Fruit fly (Drosophila melanogaster) whole organism, embryonic: Measurements from ENCODE around the gene alpha-PheRS.

Experiments used
- Atf-2 ChIP-seq: fragments of 200-800 bp; sonication (Bioruptor generic); optimal IDR thresholded peaks from 2 replicates; lab custom pipeline; 2016; ENCODE audit warnings: missing biosample characterization, missing genetic modification characterization
- CG10431 ChIP-seq: fragments of 200-800 bp; sonication (Bioruptor generic); optimal IDR thresholded peaks from 3 replicates; lab custom pipeline; 2018; ENCODE audit warnings: missing biosample characterization, mild to moderate bottlenecking, missing genetic modification characterization
- CG11093 ChIP-seq: fragments of 200-800 bp; sonication (Bioruptor generic); IDR thresholded peaks from 3 replicates; pipeline ENCODE4 v1.3.6; 2022; ENCODE audit warnings: missing biosample characterization, missing genetic modification characterization
- CG12071 ChIP-seq: fragments of 200-800 bp; sonication (Bioruptor generic); optimal IDR thresholded peaks from 3 replicates; lab custom pipeline; 2018; ENCODE audit warnings: missing biosample characterization, mild to moderate bottlenecking, missing genetic modification characterization
- CG12659 ChIP-seq: fragments of 200-800 bp; sonication (Bioruptor generic); optimal IDR thresholded peaks from 3 replicates; lab custom pipeline; 2017; ENCODE audit warnings: mild to moderate bottlenecking, missing biosample characterization, missing genetic modification reagents, missing genetic modification characterization
- CG13775 ChIP-seq: fragments of 200-800 bp; sonication (Bioruptor generic); optimal IDR thresholded peaks from 3 replicates; lab custom pipeline; 2017; ENCODE audit warnings: missing biosample characterization, mild to moderate bottlenecking, missing genetic modification characterization
- CG15696 ChIP-seq: fragments of 200-800 bp; sonication (Bioruptor generic); optimal IDR thresholded peaks from 2 replicates; lab custom pipeline; 2019; ENCODE audit warnings: missing biosample characterization, mild to moderate bottlenecking, missing genetic modification characterization, moderate library complexity
- CG1603 ChIP-seq: fragments of 200-800 bp; sonication (Bioruptor generic); optimal IDR thresholded peaks from 2 replicates; lab custom pipeline; 2019; ENCODE audit warnings: missing biosample characterization, mild to moderate bottlenecking, missing genetic modification characterization, moderate library complexity
- CG17612 ChIP-seq: fragments of 200-800 bp; sonication (Bioruptor generic); IDR thresholded peaks from 2 replicates; pipeline ENCODE4 v1.3.6; 2022; ENCODE audit warnings: missing biosample characterization, missing genetic modification characterization
- CG2116 ChIP-seq: fragments of 200-800 bp; sonication (Bioruptor generic); optimal IDR thresholded peaks from 3 replicates; lab custom pipeline; 2018; ENCODE audit warnings: missing biosample characterization, mild to moderate bottlenecking, missing genetic modification characterization
- CG2889 ChIP-seq: fragments of 200-800 bp; sonication (Bioruptor generic); IDR thresholded peaks from 3 replicates; pipeline ENCODE4 v1.3.6; 2022; ENCODE audit warnings: missing biosample characterization, missing genetic modification characterization
- CG3163 ChIP-seq: fragments of 200-800 bp; sonication (Bioruptor generic); optimal IDR thresholded peaks from 3 replicates; lab custom pipeline; 2016; ENCODE audit warnings: missing biosample characterization, missing genetic modification characterization
- CG33213 ChIP-seq: fragments of 200-800 bp; sonication (Bioruptor generic); optimal IDR thresholded peaks from 3 replicates; lab custom pipeline; 2016; ENCODE audit warnings: missing biosample characterization, missing genetic modification characterization
- CG3726 ChIP-seq: fragments of 200-800 bp; sonication (Bioruptor generic); IDR thresholded peaks from 3 replicates; pipeline ENCODE4, ENCODE4 v1.3.6; 2022; ENCODE audit warnings: missing biosample characterization, missing genetic modification characterization
- CG4282 ChIP-seq: fragments of 200-800 bp; sonication (Bioruptor generic); optimal IDR thresholded peaks from 2 replicates; lab custom pipeline; 2016; ENCODE audit warnings: missing biosample characterization, missing genetic modification characterization
- CG4404 ChIP-seq: fragments of 200-800 bp; sonication (Bioruptor generic); IDR thresholded peaks from 2 replicates; pipeline ENCODE4 v1.3.6; 2022; ENCODE audit warnings: missing biosample characterization, missing genetic modification characterization
- CG4617 ChIP-seq: fragments of 200-800 bp; sonication (Bioruptor generic); optimal IDR thresholded peaks from 3 replicates; lab custom pipeline; 2016; ENCODE audit warnings: missing biosample characterization, missing genetic modification characterization, borderline replicate concordance
- CG6765 ChIP-seq: fragments of 200-800 bp; sonication (Bioruptor generic); optimal IDR thresholded peaks from 3 replicates; lab custom pipeline; 2017; ENCODE audit warnings: missing biosample characterization, mild to moderate bottlenecking, missing genetic modification characterization
- CG7745 ChIP-seq: fragments of 200-800 bp; sonication (Bioruptor generic); optimal IDR thresholded peaks from 2 replicates; lab custom pipeline; 2018; ENCODE audit warnings: missing biosample characterization, mild to moderate bottlenecking, missing genetic modification characterization, moderate library complexity
- CG7839 ChIP-seq: fragments of 200-800 bp; sonication (Bioruptor generic); optimal IDR thresholded peaks from 3 replicates; lab custom pipeline; 2018; ENCODE audit warnings: missing biosample characterization, mild to moderate bottlenecking, missing genetic modification characterization, moderate library complexity
- CG8388 ChIP-seq: fragments of 200-800 bp; sonication (Bioruptor generic); optimal IDR thresholded peaks from 2 replicates; lab custom pipeline; 2019; ENCODE audit warnings: missing biosample characterization, mild to moderate bottlenecking, missing genetic modification characterization, moderate library complexity
- Hr39 ChIP-seq: fragments of >200 bp; optimal IDR thresholded peaks from 2 replicates; lab custom pipeline; 2017
- Kr ChIP-seq: fragments of 200-800 bp; sonication (Bioruptor generic); optimal IDR thresholded peaks from 2 replicates; lab custom pipeline; 2017; ENCODE audit warnings: missing biosample characterization, mild to moderate bottlenecking, missing genetic modification characterization
- MESR4 ChIP-seq: fragments of 200-800 bp; sonication (Bioruptor generic); optimal IDR thresholded peaks from 2 replicates; lab custom pipeline; 2018; ENCODE audit warnings: missing biosample characterization, mild to moderate bottlenecking, missing genetic modification characterization, moderate library complexity
- Oaz ChIP-seq: fragments of 200-800 bp; sonication (Bioruptor generic); IDR thresholded peaks from 2 replicates; pipeline ENCODE4 v1.3.6; 2022; ENCODE audit warnings: missing biosample characterization, missing genetic modification characterization
- Opbp ChIP-seq: fragments of 200-800 bp; sonication (Bioruptor generic); IDR thresholded peaks from 3 replicates; pipeline ENCODE4 v1.3.6; 2022; ENCODE audit warnings: missing biosample characterization, missing genetic modification characterization; ENCODE audit not compliant: partially characterized antibody
- Ptx1 ChIP-seq: fragments of 200-800 bp; sonication (Bioruptor generic); IDR thresholded peaks from 2 replicates; pipeline ENCODE4 v1.3.6; 2022; ENCODE audit warnings: missing biosample characterization, missing genetic modification characterization
- Sin3A ChIP-seq: fragments of >200 bp; optimal IDR thresholded peaks from 2 replicates; lab custom pipeline; 2018
- al ChIP-seq: fragments of 200-800 bp; sonication (Bioruptor generic); IDR thresholded peaks from 2 replicates; pipeline ENCODE4 v1.3.6; 2022; ENCODE audit warnings: missing biosample characterization, missing genetic modification characterization
- amos ChIP-seq: fragments of 200-800 bp; sonication (Bioruptor generic); IDR thresholded peaks from 2 replicates; pipeline ENCODE4 v1.3.6; 2022; ENCODE audit warnings: missing biosample characterization, missing genetic modification characterization; ENCODE audit not compliant: partially characterized antibody
- ase ChIP-seq: fragments of 200-800 bp; sonication (Bioruptor generic); IDR thresholded peaks from 3 replicates; pipeline ENCODE4 v1.3.6; 2022; ENCODE audit warnings: missing biosample characterization, missing genetic modification characterization
- ato ChIP-seq: fragments of 200-800 bp; sonication (Bioruptor generic); IDR thresholded peaks from 2 replicates; pipeline ENCODE4 v1.3.6; 2022; ENCODE audit warnings: missing biosample characterization, missing genetic modification characterization; ENCODE audit not compliant: partially characterized antibody
- bbx ChIP-seq: fragments of 200-800 bp; sonication (Bioruptor generic); IDR thresholded peaks from 2 replicates; pipeline ENCODE4 v1.3.6; 2022; ENCODE audit warnings: missing biosample characterization, missing genetic modification characterization; ENCODE audit not compliant: partially characterized antibody
- bigmax ChIP-seq: fragments of 200-800 bp; sonication (Bioruptor generic); optimal IDR thresholded peaks from 2 replicates; lab custom pipeline; 2018; ENCODE audit warnings: missing biosample characterization, mild to moderate bottlenecking, missing genetic modification characterization
- chif ChIP-seq, 2 experiments: fragments of 200-800 bp; sonication (Bioruptor generic); optimal IDR thresholded peaks; 3 replicates each; lab custom pipeline; 2016; ENCODE audit warnings: missing biosample characterization in 2 of 2, missing genetic modification characterization in 2 of 2
- crp ChIP-seq, 2 experiments: fragments of 200-800 bp; sonication (Bioruptor generic); optimal IDR thresholded peaks; 2 replicates in 1 of 2; 3 replicates in 1 of 2; lab custom pipeline; 2017; ENCODE audit warnings: missing biosample characterization in 2 of 2, missing genetic modification characterization in 2 of 2, mild to moderate bottlenecking in 1 of 2, moderate library complexity in 1 of 2
- cwo ChIP-seq: fragments of 200-800 bp; sonication (Bioruptor generic); optimal IDR thresholded peaks from 3 replicates; lab custom pipeline; 2017; ENCODE audit warnings: missing biosample characterization, missing genetic modification characterization, mild to moderate bottlenecking, moderate library complexity, missing genetic modification reagents
- en ChIP-seq: fragments of 200-800 bp; sonication (Bioruptor generic); optimal IDR thresholded peaks from 2 replicates; lab custom pipeline; 2016; ENCODE audit warnings: missing biosample characterization, missing genetic modification characterization
- fd64A ChIP-seq: fragments of 200-800 bp; sonication (Bioruptor generic); optimal IDR thresholded peaks from 3 replicates; lab custom pipeline; 2018; ENCODE audit warnings: missing biosample characterization, mild to moderate bottlenecking, missing genetic modification characterization
- her ChIP-seq: fragments of 200-800 bp; sonication (Bioruptor generic); optimal IDR thresholded peaks from 2 replicates; lab custom pipeline; 2016; ENCODE audit warnings: missing biosample characterization, missing genetic modification characterization
- kah ChIP-seq: fragments of 200-800 bp; sonication (Bioruptor generic); optimal IDR thresholded peaks from 2 replicates; lab custom pipeline; 2018; ENCODE audit warnings: missing biosample characterization, mild to moderate bottlenecking, missing genetic modification characterization
- kni ChIP-seq: fragments of 200-800 bp; sonication (Bioruptor generic); optimal IDR thresholded peaks from 3 replicates; lab custom pipeline; 2017; ENCODE audit warnings: mild to moderate bottlenecking, missing biosample characterization, missing genetic modification reagents, missing genetic modification characterization
- lola ChIP-seq, 3 experiments: fragments of >200 bp in 2 of 3; fragments of 200-800 bp in 1 of 3; sonication (Bioruptor generic) in 1 of 3; optimal IDR thresholded peaks; 2 replicates each; lab custom pipeline; 2017 to 2019; ENCODE audit warnings: missing biosample characterization in 3 of 3, missing genetic modification characterization in 3 of 3, mild to moderate bottlenecking in 1 of 3, moderate library complexity in 1 of 3
- mld ChIP-seq: fragments of 200-800 bp; sonication (Bioruptor generic); IDR thresholded peaks from 3 replicates; pipeline ENCODE4 v1.3.6; 2022; ENCODE audit warnings: missing biosample characterization, missing genetic modification characterization; ENCODE audit not compliant: partially characterized antibody
- onecut ChIP-seq: fragments of 200-800 bp; sonication (Bioruptor generic); IDR thresholded peaks from 2 replicates; pipeline ENCODE4 v1.3.6; 2022; ENCODE audit warnings: missing biosample characterization, missing genetic modification characterization
- sna ChIP-seq: fragments of 200-800 bp; sonication (Bioruptor generic); IDR thresholded peaks from 2 replicates; pipeline ENCODE4 v1.3.6; 2022; ENCODE audit warnings: missing biosample characterization, missing genetic modification characterization; ENCODE audit not compliant: partially characterized antibody
- stwl ChIP-seq: fragments of 200-800 bp; sonication (Bioruptor generic); optimal IDR thresholded peaks from 3 replicates; lab custom pipeline; 2018; ENCODE audit warnings: missing biosample characterization, mild to moderate bottlenecking, missing genetic modification characterization, moderate library complexity
- trh ChIP-seq: fragments of 200-800 bp; sonication (Bioruptor generic); optimal IDR thresholded peaks from 2 replicates; lab custom pipeline; 2016; ENCODE audit warnings: missing biosample characterization, missing genetic modification characterization
- zen ChIP-seq: fragments of 200-800 bp; sonication (Bioruptor generic); optimal IDR thresholded peaks from 3 replicates; lab custom pipeline; 2018; ENCODE audit warnings: missing biosample characterization, mild to moderate bottlenecking, missing genetic modification characterization, moderate library complexity

alpha-PheRS gene

dm6 chrX:8131693-8132313, 13.6 kb downstream of the alpha-PheRS start, which contains the start of gene CG10958 (continued):
- TF ChIP-seq mld (GFP tag; lab: Robert Waterston, UW) = no peak
- TF ChIP-seq CG4617 (GFP tag; lab: Kevin White, UChicago) = peak; percentile 24
- TF ChIP-seq CG17612 (GFP tag; lab: Robert Waterston, UW) = no peak
- no peak for TF ChIP-seq Opbp
- no peak for TF ChIP-seq her
- peak; percentile 73 for TF ChIP-seq Ptx1 (GFP tag; lab: Robert Waterston, UW)
- TF ChIP-seq kah = no peak
- TF ChIP-seq CG4404 = no peak
- peak; percentile 8 for TF ChIP-seq Sin3A (lab: Kevin White, UChicago)
- no peak for TF ChIP-seq CG3163 (GFP tag; lab: Kevin White, UChicago)
- TF ChIP-seq MESR4 (GFP tag; lab: Kevin White, UChicago) = peak; percentile 68
- TF ChIP-seq crp (GFP tag; optimal IDR thresholded peaks at IDR 0.05; lab: Kevin White, UChicago) = peak in 1 of 2 experiments; percentile 23
- no peak for TF ChIP-seq Hr39 (lab: Kevin White, UChicago)
- TF ChIP-seq CG7745 (tag; lab: Kevin White, UChicago) = no peak
- TF ChIP-seq CG12071 = no peak
- TF ChIP-seq CG33213 = no peak
- no peak for TF ChIP-seq zen (tag; lab: Kevin White, UChicago)
- TF ChIP-seq CG1603 = peak; percentile 34
- TF ChIP-seq onecut (GFP tag; lab: Robert Waterston, UW) = no peak
- no peak for TF ChIP-seq CG11093 (GFP tag; lab: Robert Waterston, UW)
- TF ChIP-seq CG2116 (GFP tag; lab: Kevin White, UChicago) = peak; percentile 99
- no peak for TF ChIP-seq Kr (GFP tag; lab: Kevin White, UChicago)
- TF ChIP-seq trh (GFP tag; lab: Kevin White, UChicago) = no peak
- TF ChIP-seq CG15696 (tag; lab: Kevin White, UChicago) = peak; percentile 35
- TF ChIP-seq ato (GFP tag; lab: Robert Waterston, UW) = no peak
- peak; percentile 3 for TF ChIP-seq kni
- TF ChIP-seq CG12659 (GFP tag; lab: Kevin White, UChicago) = peak; percentile 48
- TF ChIP-seq CG4282 (GFP tag; lab: Kevin White, UChicago) = no peak
- TF ChIP-seq bigmax (GFP tag; lab: Kevin White, UChicago) = no peak
- no peak for TF ChIP-seq en
- no peak for TF ChIP-seq fd64A (GFP tag; lab: Kevin White, UChicago)
- no peak for TF ChIP-seq CG2889 (GFP tag; lab: Robert Waterston, UW)
- TF ChIP-seq Atf-2 = no peak
- 0 out of 3 replicates have a peak, but pooled peaks have one; percentile 32 for TF ChIP-seq ase (GFP tag; lab: Robert Waterston, UW)
- TF ChIP-seq stwl = peak; percentile 61
- no peak; the same call in 1 of the 2 replicates for TF ChIP-seq bbx (GFP tag; lab: Robert Waterston, UW)
- TF ChIP-seq CG10431 (GFP tag; lab: Kevin White, UChicago) = peak; percentile 13
- TF ChIP-seq CG8388 (GFP tag; lab: Kevin White, UChicago) = peak; percentile 45
- peak in 1 of 2 experiments; percentile 13 for TF ChIP-seq chif (GFP tag; optimal IDR thresholded peaks at IDR 0.05; lab: Kevin White, UChicago)
- no peak for TF ChIP-seq CG6765 (GFP tag; lab: Kevin White, UChicago)
- TF ChIP-seq CG3726 (GFP tag; lab: Robert Waterston, UW) = no peak
- TF ChIP-seq Oaz = 0 out of 2 replicates have a peak, but pooled peaks have one; percentile 33
- TF ChIP-seq al (GFP tag; lab: Robert Waterston, UW) = no peak; the same call in 1 of the 2 replicates
- TF ChIP-seq sna (GFP tag; lab: Robert Waterston, UW) = peak; percentile 50; the same call in 1 of the 2 replicates
- no peak for TF ChIP-seq amos (GFP tag; lab: Robert Waterston, UW)
- peak; percentile 18 for TF ChIP-seq cwo (GFP tag; lab: Kevin White, UChicago)
- peak; percentile 73 for TF ChIP-seq CG13775
- TF ChIP-seq lola (GFP tag; optimal IDR thresholded peaks at IDR 0.05; lab: Kevin White, UChicago) = peak in 1 of 3 experiments; percentile 42
- peak; percentile 51 for TF ChIP-seq CG7839
